Fruit fly (Drosophila melanogaster) whole organism, adult: ENCODE results near the gene CG17929.

Experiments used
- CG1620 ChIP-seq: fragments of 200-800 bp; sonication (Bioruptor generic); optimal IDR thresholded peaks from 2 replicates; lab custom pipeline; 2016; ENCODE audit warnings: missing biosample characterization, missing genetic modification characterization
- CG33017 ChIP-seq: fragments of 200-800 bp; sonication (Bioruptor generic); optimal IDR thresholded peaks from 2 replicates; lab custom pipeline; 2018; ENCODE audit warnings: missing biosample characterization, mild to moderate bottlenecking, missing genetic modification characterization, moderate library complexity
- CG5204 ChIP-seq: fragments of 200-800 bp; sonication (Bioruptor generic); optimal IDR thresholded peaks from 2 replicates; lab custom pipeline; 2016; ENCODE audit warnings: missing biosample characterization, missing genetic modification characterization
- CG7101 ChIP-seq: fragments of 200-800 bp; sonication (Bioruptor generic); optimal IDR thresholded peaks from 2 replicates; lab custom pipeline; 2018; ENCODE audit warnings: missing biosample characterization, mild to moderate bottlenecking, missing genetic modification characterization, moderate library complexity
- Crg-1 ChIP-seq: fragments of 200-800 bp; sonication (Bioruptor generic); optimal IDR thresholded peaks from 2 replicates; lab custom pipeline; 2016; ENCODE audit warnings: missing biosample characterization, missing genetic modification characterization
- Mnt ChIP-seq: fragments of 200-800 bp; sonication (Bioruptor generic); optimal IDR thresholded peaks from 2 replicates; lab custom pipeline; 2016; ENCODE audit warnings: missing biosample characterization, mild to moderate bottlenecking, missing genetic modification characterization
- tj ChIP-seq: fragments of 200-800 bp; sonication (Bioruptor generic); optimal IDR thresholded peaks from 3 replicates; lab custom pipeline; 2017; ENCODE audit warnings: missing biosample characterization, mild to moderate bottlenecking, missing genetic modification characterization, moderate library complexity

dm6 chr3R:16350400-16350799, 25.1 kb downstream of the CG17929 start:
- no peak for TF ChIP-seq CG7101 (tag; lab: Kevin White, UChicago)
- TF ChIP-seq tj = no peak
- no peak for TF ChIP-seq CG5204 (GFP tag; lab: Kevin White, UChicago)
- no peak for TF ChIP-seq Mnt
- TF ChIP-seq Crg-1 (GFP tag; lab: Kevin White, UChicago) = no peak
- no peak for TF ChIP-seq CG33017 (tag; lab: Kevin White, UChicago)
- TF ChIP-seq CG1620 (GFP tag; lab: Kevin White, UChicago) = no peak
